Worm (Caenorhabditis elegans) whole organism, young adult: ENCODE results near the gene sfa-1.

Experiments used
- Y53G8AR.9 ChIP-seq: fragments of 200-800 bp; sonication (Bioruptor generic); conservative IDR thresholded peaks from 2 replicates; pipeline ENCODE4 v1.3.6; 2022; ENCODE audit warnings: missing genetic modification reagents, missing genetic modification characterization, missing compliant biosample characterization
- ceh-58 ChIP-seq: fragments of 200-800 bp; sonication (Bioruptor generic); IDR thresholded peaks from 2 replicates; pipeline ENCODE4 v1.3.6; 2022; ENCODE audit warnings: missing genetic modification characterization, missing compliant biosample characterization
- dpl-1 ChIP-seq: fragments of 150-350 bp; optimal IDR thresholded peaks from 2 replicates; lab custom pipeline; 2014; ENCODE audit warnings: missing biosample characterization, missing genetic modification reagents, missing genetic modification characterization
- hlh-12 ChIP-seq: sonication (generic microtip); optimal IDR thresholded peaks from 2 replicates; lab custom pipeline; 2016; ENCODE audit warnings: missing genetic modification characterization, missing compliant biosample characterization
- hlh-26 ChIP-seq: fragments of 200-800 bp; sonication (Bioruptor generic); conservative IDR thresholded peaks from 2 replicates; pipeline ENCODE4 v1.3.6; 2022; ENCODE audit warnings: missing genetic modification reagents, missing genetic modification characterization, missing compliant biosample characterization
- hmg-1.2 ChIP-seq: fragments of 200-800 bp; sonication (Bioruptor generic); IDR thresholded peaks from 2 replicates; pipeline ENCODE4 v1.3.6; 2022; ENCODE audit warnings: missing genetic modification reagents, missing genetic modification characterization, missing compliant biosample characterization
- hrde-1 ChIP-seq: sonication (generic microtip); optimal IDR thresholded peaks from 2 replicates; lab custom pipeline; 2016; ENCODE audit warnings: missing genetic modification characterization, mild to moderate bottlenecking, missing compliant biosample characterization, moderate library complexity, missing genotype, missing genetic modification reagents, borderline replicate concordance
- somi-1 ChIP-seq: fragments of 200-800 bp; sonication (Bioruptor generic); optimal IDR thresholded peaks from 2 replicates; lab custom pipeline; 2018; ENCODE audit warnings: mild to moderate bottlenecking, missing genetic modification characterization, missing compliant biosample characterization
- tlf-1 ChIP-seq: fragments of 200-800 bp; sonication (Bioruptor generic); optimal IDR thresholded peaks from 2 replicates; lab custom pipeline; 2018; ENCODE audit warnings: mild to moderate bottlenecking, missing genetic modification characterization, missing compliant biosample characterization
- unc-130 ChIP-seq: sonication (generic microtip); optimal IDR thresholded peaks from 2 replicates; lab custom pipeline; 2016; ENCODE audit warnings: missing genetic modification reagents, missing genetic modification characterization, missing compliant biosample characterization
- ztf-28 ChIP-seq: fragments of 200-800 bp; sonication (Bioruptor generic); IDR thresholded peaks from 2 replicates; pipeline ENCODE4 v1.3.6; 2022; ENCODE audit warnings: missing genetic modification reagents, missing genetic modification characterization, missing compliant biosample characterization

DNA sequence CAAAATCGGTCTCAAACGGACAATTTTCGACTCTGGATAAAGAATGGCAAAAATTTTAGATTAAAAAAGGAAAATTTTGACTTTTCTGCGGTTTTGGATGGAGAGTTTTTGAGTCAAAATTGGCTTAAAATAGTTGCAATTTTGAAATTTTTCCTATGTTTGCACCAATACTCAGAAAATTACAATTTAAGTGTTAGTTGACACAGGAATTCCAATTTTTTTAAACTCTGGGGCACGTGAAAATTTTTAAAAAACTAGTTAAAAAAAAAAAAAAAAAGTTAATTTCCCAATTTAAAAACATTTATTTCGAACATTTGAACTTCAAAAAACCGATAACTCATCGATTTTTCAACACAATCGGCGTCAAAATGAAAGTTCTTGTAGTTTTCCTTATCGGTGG is 1.0 kb upstream of the sfa-1 start, which contains the start of gene Y116A8C.33:
- TF ChIP-seq hrde-1 (tag; lab: Kevin White, UChicago): no peak
- TF ChIP-seq unc-130: no peak
- no peak for TF ChIP-seq ztf-28 (GFP tag; lab: Robert Waterston, UW)
- no peak for TF ChIP-seq ceh-58
- TF ChIP-seq somi-1: no peak
- TF ChIP-seq hmg-1.2 (GFP tag; lab: Robert Waterston, UW): no peak
- no peak for TF ChIP-seq hlh-26 (GFP tag; lab: Robert Waterston, UW)
- TF ChIP-seq hlh-12 (tag; lab: Kevin White, UChicago): no peak
- TF ChIP-seq dpl-1: no peak
- no peak for TF ChIP-seq tlf-1 (GFP tag; lab: Kevin White, UChicago)
- TF ChIP-seq Y53G8AR.9 (GFP tag; lab: Robert Waterston, UW): no peak
